Worm (Caenorhabditis elegans) whole organism, young adult: ENCODE measurements around the gene Y119D3B.14.

Experiments
- B0261.1 ChIP-seq: sonication (generic microtip); optimal IDR thresholded peaks from 2 replicates; lab custom pipeline; 2016; ENCODE audit warnings: mild to moderate bottlenecking, missing genetic modification characterization, moderate library complexity, missing compliant biosample characterization
- D2030.7 ChIP-seq: fragments of 200-800 bp; sonication (Bioruptor generic); IDR thresholded peaks from 2 replicates; pipeline ENCODE4 v1.3.6; 2022; ENCODE audit warnings: missing genetic modification reagents, missing genetic modification characterization, missing compliant biosample characterization
- F22D6.2 ChIP-seq: sonication (generic microtip); optimal IDR thresholded peaks from 2 replicates; lab custom pipeline; 2016; ENCODE audit warnings: mild to moderate bottlenecking, missing genetic modification characterization, missing compliant biosample characterization
- F33H1.4 ChIP-seq: fragments of 200-800 bp; sonication (Bioruptor generic); IDR thresholded peaks from 2 replicates; pipeline ENCODE4 v1.3.6; 2022; ENCODE audit warnings: missing genetic modification reagents, missing genetic modification characterization, missing compliant biosample characterization
- F49E8.2 ChIP-seq: sonication (generic microtip); optimal IDR thresholded peaks from 3 replicates; lab custom pipeline; 2017; ENCODE audit warnings: missing genetic modification characterization, mild to moderate bottlenecking, missing compliant biosample characterization, antibody characterized with exemption, moderate library complexity; ENCODE audit not compliant: insufficient read depth
- T07F8.4 ChIP-seq: sonication (generic microtip); optimal IDR thresholded peaks from 2 replicates; lab custom pipeline; 2016; ENCODE audit warnings: mild to moderate bottlenecking, missing genetic modification characterization, moderate library complexity, missing compliant biosample characterization
- T26A5.8 ChIP-seq: sonication (generic microtip); optimal IDR thresholded peaks from 2 replicates; lab custom pipeline; 2016; ENCODE audit warnings: missing genetic modification characterization, missing compliant biosample characterization
- ZK185.1 ChIP-seq: sonication (generic microtip); optimal IDR thresholded peaks from 2 replicates; lab custom pipeline; 2016; ENCODE audit warnings: mild to moderate bottlenecking, missing genetic modification characterization, missing compliant biosample characterization; ENCODE audit not compliant: poor library complexity, severe bottlenecking
- ama-1 ChIP-seq, 3 experiments: fragments of 150-350 bp in 1 of 3; sonication (generic microtip) in 2 of 3; optimal IDR thresholded peaks; 2 replicates each; lab custom pipeline; 2014 to 2018; ENCODE audit warnings: missing biosample characterization in 2 of 3, missing genetic modification characterization in 2 of 3, missing genetic modification reagents in 2 of 3
- aptf-2 ChIP-seq: fragments of 200-800 bp; sonication (Bioruptor generic); conservative IDR thresholded peaks from 2 replicates; pipeline ENCODE4 v1.3.6; 2022; ENCODE audit warnings: missing genetic modification reagents, missing genetic modification characterization, missing compliant biosample characterization
- atf-7 ChIP-seq: sonication (generic microtip); optimal IDR thresholded peaks from 2 replicates; lab custom pipeline; 2017; ENCODE audit warnings: mild to moderate bottlenecking, missing genetic modification characterization, missing compliant biosample characterization
- athp-1 ChIP-seq: sonication (generic microtip); optimal IDR thresholded peaks from 2 replicates; lab custom pipeline; 2017; ENCODE audit warnings: mild to moderate bottlenecking, missing genetic modification characterization, missing compliant biosample characterization
- attf-5 ChIP-seq: fragments of 200-800 bp; sonication (Bioruptor generic); optimal IDR thresholded peaks from 2 replicates; lab custom pipeline; 2018; ENCODE audit warnings: mild to moderate bottlenecking, missing genetic modification characterization, missing compliant biosample characterization
- ceh-27 ChIP-seq: fragments of 200-800 bp; sonication (Bioruptor generic); optimal IDR thresholded peaks from 2 replicates; lab custom pipeline; 2018; ENCODE audit warnings: mild to moderate bottlenecking, missing genetic modification characterization, moderate library complexity, missing compliant biosample characterization
- die-1 ChIP-seq: sonication (generic microtip); optimal IDR thresholded peaks from 2 replicates; lab custom pipeline; 2016; ENCODE audit warnings: missing genotype, mild to moderate bottlenecking, missing genetic modification characterization, missing compliant biosample characterization
- dox-1 ChIP-seq: fragments of 200-800 bp; sonication (Bioruptor generic); IDR thresholded peaks from 2 replicates; pipeline ENCODE4 v1.3.6; 2022; ENCODE audit warnings: missing genetic modification reagents, missing genetic modification characterization, missing compliant biosample characterization
- egl-18 ChIP-seq: fragments of 200-800 bp; sonication (Bioruptor generic); IDR thresholded peaks from 2 replicates; pipeline ENCODE4 v1.3.6; 2022; ENCODE audit warnings: missing genetic modification reagents, missing genetic modification characterization, missing compliant biosample characterization
- ekl-4 ChIP-seq: fragments of 200-800 bp; sonication (Bioruptor generic); IDR thresholded peaks from 2 replicates; pipeline ENCODE4 v1.3.6; 2022; ENCODE audit warnings: missing genetic modification reagents, missing genetic modification characterization, missing compliant biosample characterization
- gei-17 ChIP-seq: fragments of 200-800 bp; sonication (Bioruptor generic); optimal IDR thresholded peaks from 2 replicates; lab custom pipeline; 2018; ENCODE audit warnings: mild to moderate bottlenecking, missing genetic modification characterization, missing compliant biosample characterization
- him-1 ChIP-seq: sonication (generic microtip); optimal IDR thresholded peaks from 2 replicates; lab custom pipeline; 2016; ENCODE audit warnings: missing genotype, missing genetic modification reagents, missing genetic modification characterization, missing compliant biosample characterization
- hlh-12 ChIP-seq: sonication (generic microtip); optimal IDR thresholded peaks from 2 replicates; lab custom pipeline; 2016; ENCODE audit warnings: missing genetic modification characterization, missing compliant biosample characterization
- hmg-1.2 ChIP-seq: fragments of 200-800 bp; sonication (Bioruptor generic); IDR thresholded peaks from 2 replicates; pipeline ENCODE4 v1.3.6; 2022; ENCODE audit warnings: missing genetic modification reagents, missing genetic modification characterization, missing compliant biosample characterization
- hrde-1 ChIP-seq: sonication (generic microtip); optimal IDR thresholded peaks from 2 replicates; lab custom pipeline; 2016; ENCODE audit warnings: missing genetic modification characterization, mild to moderate bottlenecking, missing compliant biosample characterization, moderate library complexity, missing genotype, missing genetic modification reagents, borderline replicate concordance
- lin-26 ChIP-seq: fragments of 200-800 bp; sonication (Bioruptor generic); IDR thresholded peaks from 2 replicates; pipeline ENCODE4 v1.3.6; 2022; ENCODE audit warnings: missing genetic modification reagents, missing genetic modification characterization, missing compliant biosample characterization
- lin-54 ChIP-seq: fragments of 200-800 bp; sonication (Bioruptor generic); optimal IDR thresholded peaks from 2 replicates; lab custom pipeline; 2018; ENCODE audit warnings: mild to moderate bottlenecking, missing genetic modification characterization, missing compliant biosample characterization
- lsl-1 ChIP-seq: fragments of 200-800 bp; sonication (Bioruptor generic); optimal IDR thresholded peaks from 2 replicates; lab custom pipeline; 2018; ENCODE audit warnings: mild to moderate bottlenecking, missing genetic modification characterization, moderate library complexity, missing compliant biosample characterization
- lsy-27 ChIP-seq: sonication (generic microtip); optimal IDR thresholded peaks from 2 replicates; lab custom pipeline; 2017; ENCODE audit warnings: missing genetic modification characterization, mild to moderate bottlenecking, missing compliant biosample characterization, antibody characterized with exemption, missing genotype, borderline replicate concordance; ENCODE audit not compliant: insufficient read depth
- madf-10 ChIP-seq: sonication (generic microtip); optimal IDR thresholded peaks from 2 replicates; lab custom pipeline; 2016; ENCODE audit warnings: mild to moderate bottlenecking, missing genetic modification characterization, missing compliant biosample characterization
- mxl-1 ChIP-seq: sonication (generic microtip); optimal IDR thresholded peaks from 2 replicates; lab custom pipeline; 2016; ENCODE audit warnings: missing genetic modification characterization, missing compliant biosample characterization
- nfyb-1 ChIP-seq: fragments of 200-800 bp; sonication (Bioruptor generic); IDR thresholded peaks from 2 replicates; pipeline ENCODE4 v1.3.6; 2022; ENCODE audit warnings: missing genetic modification reagents, missing genetic modification characterization, missing compliant biosample characterization
- nhr-90 ChIP-seq: sonication (generic microtip); optimal IDR thresholded peaks from 2 replicates; lab custom pipeline; 2016; ENCODE audit warnings: missing genotype, mild to moderate bottlenecking, missing genetic modification characterization, missing compliant biosample characterization
- rcor-1 ChIP-seq: fragments of 200-800 bp; sonication (Bioruptor generic); IDR thresholded peaks from 2 replicates; pipeline ENCODE4 v1.3.6; 2022; ENCODE audit warnings: missing genetic modification reagents, missing genetic modification characterization, missing compliant biosample characterization
- rpc-1 ChIP-seq, 2 experiments: fragments of 150-350 bp in 1 of 2; sonication (generic microtip) in 1 of 2; optimal IDR thresholded peaks; 2 replicates each; lab custom pipeline; 2014 to 2018; ENCODE audit warnings: missing biosample characterization in 1 of 2, missing genetic modification characterization in 1 of 2, missing genetic modification reagents in 1 of 2, missing genotype in 1 of 2
- snpc-1.1 ChIP-seq: sonication (generic microtip); optimal IDR thresholded peaks from 2 replicates; lab custom pipeline; 2017; ENCODE audit warnings: missing genetic modification characterization, mild to moderate bottlenecking, missing compliant biosample characterization, antibody characterized with exemption, moderate library complexity, missing genotype, missing genetic modification reagents; ENCODE audit not compliant: insufficient read depth
- snpc-3.4 ChIP-seq: sonication (generic microtip); optimal IDR thresholded peaks from 2 replicates; lab custom pipeline; 2017; ENCODE audit warnings: missing genetic modification characterization, mild to moderate bottlenecking, missing compliant biosample characterization, antibody characterized with exemption, moderate library complexity, missing genotype, missing genetic modification reagents
- snpc-4 ChIP-seq, 5 experiments: fragments of 150-350 bp in 1 of 5; sonication (generic microtip) in 4 of 5; optimal IDR thresholded peaks; 2 replicates each; lab custom pipeline; 2014 to 2018; ENCODE audit warnings: missing genetic modification characterization in 5 of 5, missing biosample characterization in 3 of 5, antibody characterized with exemption in 2 of 5, mild to moderate bottlenecking in 2 of 5, missing compliant biosample characterization in 2 of 5, missing genotype in 2 of 5, moderate library complexity in 2 of 5, missing genetic modification reagents in 1 of 5
- sptf-2 ChIP-seq: fragments of 200-800 bp; sonication (Bioruptor generic); optimal IDR thresholded peaks from 2 replicates; lab custom pipeline; 2018; ENCODE audit warnings: mild to moderate bottlenecking, missing genetic modification characterization, missing compliant biosample characterization
- tbp1 ChIP-seq: fragments of 200-800 bp; sonication (Bioruptor generic); optimal IDR thresholded peaks from 2 replicates; lab custom pipeline; 2018; ENCODE audit warnings: mild to moderate bottlenecking, missing genetic modification characterization, missing compliant biosample characterization
- tbx-9 ChIP-seq: sonication (generic microtip); optimal IDR thresholded peaks from 2 replicates; lab custom pipeline; 2016; ENCODE audit warnings: borderline replicate concordance, missing genetic modification characterization, inconsistent platforms, missing compliant biosample characterization
- ztf-18 ChIP-seq: sonication (generic microtip); optimal IDR thresholded peaks from 2 replicates; lab custom pipeline; 2016; ENCODE audit warnings: missing genotype, mild to moderate bottlenecking, missing genetic modification characterization, missing compliant biosample characterization
- ztf-6 ChIP-seq: fragments of 200-800 bp; sonication (Bioruptor generic); IDR thresholded peaks from 2 replicates; pipeline ENCODE4 v1.3.6; 2022; ENCODE audit warnings: missing genetic modification reagents, missing genetic modification characterization, missing compliant biosample characterization

Y119D3B.14 gene

ce11 chrIII:1164668-1165067 is 28.9 kb downstream of the Y119D3B.14 start (continued):
- TF ChIP-seq hlh-12 (tag; lab: Kevin White, UChicago) = no peak
- no peak for TF ChIP-seq hrde-1
- peak; percentile 16 for TF ChIP-seq lsl-1 (GFP tag; lab: Kevin White, UChicago)
- TF ChIP-seq F22D6.2 = no peak
- no peak for TF ChIP-seq sptf-2 (GFP tag; lab: Kevin White, UChicago)
- no peak for TF ChIP-seq snpc-1.1 (tag; lab: Kevin White, UChicago)
- TF ChIP-seq madf-10 (tag; lab: Kevin White, UChicago) = no peak
- no peak for TF ChIP-seq rcor-1
- TF ChIP-seq athp-1 (tag; lab: Kevin White, UChicago) = no peak
- TF ChIP-seq atf-7 (tag; lab: Kevin White, UChicago) = peak; percentile 13
- TF ChIP-seq gei-17 (GFP tag; lab: Kevin White, UChicago) = no peak
- TF ChIP-seq ztf-18 = peak; percentile 48
- TF ChIP-seq tbx-9 (tag; lab: Kevin White, UChicago) = no peak
- no peak for TF ChIP-seq egl-18 (GFP tag; lab: Robert Waterston, UW)
- no peak for TF ChIP-seq F33H1.4
- TF ChIP-seq ceh-27 = no peak
- peak; percentile 56 for TF ChIP-seq D2030.7 (GFP tag; lab: Robert Waterston, UW)
- no peak for TF ChIP-seq ZK185.1 (tag; lab: Kevin White, UChicago)

- TF ChIP-seq dox-1 (peak; percentile 32; the same call in 1 of the 2 replicates), ztf-6 (GFP tag; lab: Robert Waterston, UW) (no peak), B0261.1 (tag; lab: Kevin White, UChicago) (peak; percentile 70), mxl-1 (peak; percentile 16), hmg-1.2 (GFP tag; lab: Robert Waterston, UW) (peak; percentile 36; the same call in 1 of the 2 replicates), nfyb-1 (GFP tag; lab: Robert Waterston, UW) (0 out of 2 replicates have a peak, but pooled peaks have one; percentile 57), T26A5.8 (tag; lab: Kevin White, UChicago) (no peak), D2030.7 (GFP tag; lab: Robert Waterston, UW) (peak; percentile 31), snpc-4 (GFP tag; optimal IDR thresholded peaks at IDR 0.05; lab: Kevin White, UChicago) (peak; percentile 3), snpc-4 (tag; optimal IDR thresholded peaks at IDR 0.05; lab: Kevin White, UChicago) (no peak), him-1 (peak; percentile 68), ekl-4 (GFP tag; lab: Robert Waterston, UW) (0 out of 2 replicates have a peak, but pooled peaks have one; percentile 9), ama-1 (optimal IDR thresholded peaks at IDR 0.05; lab: Kevin White, UChicago) (no peak), ama-1 (GFP tag; optimal IDR thresholded peaks at IDR 0.05; lab: Kevin White, UChicago) (peak in 1 of 2 experiments; percentile 62), aptf-2 (GFP tag; lab: Robert Waterston, UW) (no peak), lin-26 (peak; percentile 75), F49E8.2 (tag; lab: Kevin White, UChicago) (peak; percentile 8), T07F8.4 (tag; lab: Kevin White, UChicago) (no peak), lsy-27 (tag; lab: Kevin White, UChicago) (peak; percentile 10), nhr-90 (tag; lab: Kevin White, UChicago) (peak; percentile 42), attf-5 (GFP tag; lab: Kevin White, UChicago) (no peak), snpc-3.4 (tag; lab: Kevin White, UChicago) (peak; percentile 0), tbp1 (GFP tag; lab: Kevin White, UChicago) (peak; percentile 88), die-1 (tag; lab: Kevin White, UChicago) (peak; percentile 65), lin-54 (peak; percentile 20), lsl-1 (GFP tag; lab: Kevin White, UChicago) (peak; percentile 32), rpc-1 (optimal IDR thresholded peaks at IDR 0.05; lab: Kevin White, UChicago) (peak; percentile 70), rpc-1 (tag; optimal IDR thresholded peaks at IDR 0.05; lab: Kevin White, UChicago) (peak; percentile 81), ztf-18 (peak; percentile 53)
These were observed 30.4 kb downstream of the Y119D3B.14 start for ce11 chrIII:1163203-1163602.
